Worm (Caenorhabditis elegans) whole organism, L4 larva: ENCODE results near the gene K02F6.8.

Experiments used
- ZK337.2 ChIP-seq: fragments of 200-800 bp; sonication (Bioruptor generic); IDR thresholded peaks from 2 replicates; pipeline ENCODE4 v1.3.6; 2022; ENCODE audit warnings: missing genetic modification reagents, missing genetic modification characterization, missing compliant biosample characterization
- lin-15B ChIP-seq: fragments of 150-350 bp; sonication (generic microtip); optimal IDR thresholded peaks from 3 replicates; lab custom pipeline; 2014; ENCODE audit warnings: missing biosample characterization, missing genetic modification characterization
- madf-9 ChIP-seq: fragments of 200-800 bp; sonication (Bioruptor generic); conservative IDR thresholded peaks from 2 replicates; pipeline ENCODE4 v1.3.6; 2022; ENCODE audit warnings: missing genetic modification reagents, missing genetic modification characterization, missing compliant biosample characterization
- mxl-3 ChIP-seq: fragments of 200-800 bp; sonication (Bioruptor generic); optimal IDR thresholded peaks from 2 replicates; lab custom pipeline; 2018; ENCODE audit warnings: mild to moderate bottlenecking, missing genetic modification characterization, missing compliant biosample characterization
- nhr-102 ChIP-seq: sonication (generic microtip); optimal IDR thresholded peaks from 2 replicates; lab custom pipeline; 2016; ENCODE audit warnings: mild to moderate bottlenecking, missing genetic modification characterization, moderate library complexity, missing compliant biosample characterization
- nhr-11 ChIP-seq: fragments of 150-350 bp; optimal IDR thresholded peaks from 2 replicates; lab custom pipeline; 2014; ENCODE audit warnings: missing biosample characterization, missing genetic modification characterization
- nhr-25 ChIP-seq: sonication (generic microtip); optimal IDR thresholded peaks from 2 replicates; lab custom pipeline; 2017; ENCODE audit warnings: missing genetic modification characterization, mild to moderate bottlenecking, missing compliant biosample characterization, antibody characterized with exemption, moderate library complexity, borderline replicate concordance; ENCODE audit not compliant: insufficient read depth
- pha-4 ChIP-seq, 2 experiments: fragments of 150-350 bp in 1 of 2; fragments of 200-800 bp in 1 of 2; sonication (Bioruptor generic) in 1 of 2; IDR thresholded peaks in 1 of 2; optimal IDR thresholded peaks in 1 of 2; 2 replicates each; pipeline versions ENCODE4 v1.3.6 to Lab custom; 2014 to 2022; ENCODE audit warnings: missing genetic modification characterization in 2 of 2, missing genetic modification reagents in 2 of 2, missing biosample characterization in 1 of 2, missing compliant biosample characterization in 1 of 2
- pqm-1 ChIP-seq: sonication (generic microtip); optimal IDR thresholded peaks from 2 replicates; lab custom pipeline; 2017; ENCODE audit warnings: missing biosample characterization, missing genetic modification characterization
- unc-130 ChIP-seq: sonication (generic microtip); optimal IDR thresholded peaks from 2 replicates; lab custom pipeline; 2016; ENCODE audit warnings: missing genetic modification reagents, missing genetic modification characterization, missing compliant biosample characterization
- unc-62 ChIP-seq, 3 experiments: fragments of 150-350 bp in 1 of 3; sonication (generic microtip); optimal IDR thresholded peaks in 2 of 3; peaks in 1 of 3; 1 replicate in 1 of 3; 2 replicates in 2 of 3; lab custom pipeline; 2014 to 2017; ENCODE audit warnings: missing biosample characterization in 3 of 3, missing genetic modification characterization in 3 of 3, missing genetic modification reagents in 3 of 3, missing genotype in 1 of 3
- zag-1 ChIP-seq: fragments of 150-350 bp; optimal IDR thresholded peaks from 2 replicates; lab custom pipeline; 2014; ENCODE audit warnings: missing biosample characterization, missing genetic modification characterization
- zfp-3 ChIP-seq: fragments of 200-800 bp; sonication (Bioruptor generic); conservative IDR thresholded peaks from 2 replicates; pipeline ENCODE4 v1.3.6; 2022; ENCODE audit warnings: missing genetic modification reagents, missing genetic modification characterization, missing compliant biosample characterization

- no peak for TF ChIP-seq pqm-1 (tag; lab: Kevin White, UChicago)
- no peak for TF ChIP-seq nhr-11 (tag; lab: Kevin White, UChicago)
- no peak for TF ChIP-seq zag-1 (tag; lab: Kevin White, UChicago)
- no peak for TF ChIP-seq lin-15B (tag; lab: Kevin White, UChicago)
- peak; percentile 61 for TF ChIP-seq madf-9 (GFP tag; lab: Robert Waterston, UW)
- peak; percentile 48 for TF ChIP-seq unc-130 (GFP tag; lab: Kevin White, UChicago)
- no peak for TF ChIP-seq unc-62 (GFP tag; optimal IDR thresholded peaks at IDR 0.05 in 1 of 2; lab: Kevin White, UChicago)
- no peak for TF ChIP-seq unc-62 (tag; optimal IDR thresholded peaks at IDR 0.05; lab: Kevin White, UChicago)
- TF ChIP-seq ZK337.2 = peak; percentile 56; the same call in 1 of the 2 replicates
- peak; percentile 61; the same call in 1 of the 2 replicates for TF ChIP-seq pha-4 (GFP tag; IDR thresholded peaks at IDR 0.05; lab: Robert Waterston, UW)
- no peak for TF ChIP-seq pha-4 (tag; optimal IDR thresholded peaks at IDR 0.05; lab: Kevin White, UChicago)
- TF ChIP-seq nhr-102 (tag; lab: Kevin White, UChicago) = no peak
- no peak for TF ChIP-seq nhr-25 (tag; lab: Kevin White, UChicago)
- 0 out of 2 replicates have a peak, but pooled peaks have one; percentile 44 for TF ChIP-seq zfp-3 (GFP tag; lab: Robert Waterston, UW)
- TF ChIP-seq mxl-3 (GFP tag; lab: Kevin White, UChicago) = no peak
Observed at ce11 chrII:2564899-2565298, 30.0 kb upstream of the K02F6.8 start, which contains the start of gene usp-39.
